Worm (Caenorhabditis elegans) whole organism, mixed stage, embryonic: ENCODE measurements around the gene M7.7.
A peak's percentile ranks its signal among the peaks of the same experiment; 100 is the strongest.

Source experiments
- M03D4.4 ChIP-seq: sonication (generic microtip); optimal IDR thresholded peaks from 2 replicates; lab custom pipeline; 2017; ENCODE audit warnings: mild to moderate bottlenecking, missing genetic modification characterization, missing compliant biosample characterization
- bed-3 ChIP-seq: fragments of 200-800 bp; sonication (Bioruptor generic); optimal IDR thresholded peaks from 3 replicates; lab custom pipeline; 2018; ENCODE audit warnings: mild to moderate bottlenecking, missing genetic modification characterization, moderate library complexity, missing compliant biosample characterization
- blmp-1 ChIP-seq: fragments of 150-350 bp; optimal IDR thresholded peaks from 2 replicates; lab custom pipeline; 2014; ENCODE audit warnings: missing biosample characterization, missing genetic modification characterization
- ceh-39 ChIP-seq: fragments of 150-350 bp; optimal IDR thresholded peaks from 2 replicates; lab custom pipeline; 2014; ENCODE audit warnings: missing biosample characterization, missing genetic modification characterization
- ceh-43 ChIP-seq: fragments of 200-800 bp; sonication (Bioruptor generic); optimal IDR thresholded peaks from 2 replicates; lab custom pipeline; 2018; ENCODE audit warnings: mild to moderate bottlenecking, missing genetic modification characterization, moderate library complexity, missing compliant biosample characterization
- ceh-83 ChIP-seq: fragments of 200-800 bp; sonication (Bioruptor generic); optimal IDR thresholded peaks from 2 replicates; lab custom pipeline; 2018; ENCODE audit warnings: mild to moderate bottlenecking, missing genetic modification characterization, missing compliant biosample characterization
- ces-1 ChIP-seq: fragments of 150-350 bp; optimal IDR thresholded peaks from 2 replicates; lab custom pipeline; 2014; ENCODE audit warnings: missing biosample characterization, missing genetic modification reagents, missing genetic modification characterization
- cnd-1 ChIP-seq: fragments of 200-800 bp; sonication (Bioruptor generic); optimal IDR thresholded peaks from 2 replicates; lab custom pipeline; 2018; ENCODE audit warnings: mild to moderate bottlenecking, missing genetic modification characterization, missing compliant biosample characterization
- drap-1 ChIP-seq: fragments of 200-800 bp; sonication (Bioruptor generic); optimal IDR thresholded peaks from 3 replicates; lab custom pipeline; 2018; ENCODE audit warnings: mild to moderate bottlenecking, missing genetic modification characterization, missing compliant biosample characterization
- elt-1 ChIP-seq: sonication (generic microtip); optimal IDR thresholded peaks from 2 replicates; lab custom pipeline; 2017; ENCODE audit warnings: missing genetic modification characterization, mild to moderate bottlenecking, missing compliant biosample characterization, antibody characterized with exemption, moderate library complexity, borderline replicate concordance; ENCODE audit not compliant: insufficient read depth
- elt-3 ChIP-seq: fragments of 150-350 bp; optimal IDR thresholded peaks from 2 replicates; lab custom pipeline; 2014; ENCODE audit warnings: missing biosample characterization, missing genetic modification characterization
- flh-1 ChIP-seq: fragments of 200-800 bp; sonication (Bioruptor generic); optimal IDR thresholded peaks from 2 replicates; lab custom pipeline; 2018; ENCODE audit warnings: mild to moderate bottlenecking, missing genetic modification characterization, moderate library complexity, missing compliant biosample characterization
- ham-2 ChIP-seq: fragments of 200-800 bp; sonication (Bioruptor generic); optimal IDR thresholded peaks from 2 replicates; lab custom pipeline; 2018; ENCODE audit warnings: mild to moderate bottlenecking, missing genetic modification characterization, missing compliant biosample characterization
- hlh-1 ChIP-seq: fragments of 150-350 bp; optimal IDR thresholded peaks from 2 replicates; lab custom pipeline; 2014; ENCODE audit warnings: missing biosample characterization, missing genetic modification reagents, missing genetic modification characterization
- lin-13 ChIP-seq: fragments of 150-350 bp; optimal IDR thresholded peaks from 2 replicates; lab custom pipeline; 2014; ENCODE audit warnings: missing biosample characterization, missing genetic modification characterization
- lin-32 ChIP-seq: fragments of 200-800 bp; sonication (Bioruptor generic); optimal IDR thresholded peaks from 2 replicates; lab custom pipeline; 2018; ENCODE audit warnings: mild to moderate bottlenecking, missing genetic modification characterization, missing compliant biosample characterization
- lsy-2 ChIP-seq: fragments of 150-350 bp; optimal IDR thresholded peaks from 2 replicates; lab custom pipeline; 2014; ENCODE audit warnings: missing biosample characterization, missing genetic modification characterization
- mab-5 ChIP-seq: fragments of 150-350 bp; optimal IDR thresholded peaks from 2 replicates; lab custom pipeline; 2014; ENCODE audit warnings: missing biosample characterization, missing genetic modification characterization
- mep-1 ChIP-seq: fragments of 150-350 bp; optimal IDR thresholded peaks from 2 replicates; lab custom pipeline; 2017; ENCODE audit warnings: missing biosample characterization, missing genetic modification reagents, missing genetic modification characterization, inconsistent platforms
- mls-2 ChIP-seq: sonication (generic microtip); optimal IDR thresholded peaks from 2 replicates; lab custom pipeline; 2016; ENCODE audit warnings: mild to moderate bottlenecking, missing genetic modification characterization, moderate library complexity, missing compliant biosample characterization
- nhr-12 ChIP-seq: fragments of 150-350 bp; optimal IDR thresholded peaks from 2 replicates; lab custom pipeline; 2014; ENCODE audit warnings: missing biosample characterization, missing genetic modification characterization
- nhr-2 ChIP-seq: fragments of 150-350 bp; optimal IDR thresholded peaks from 2 replicates; lab custom pipeline; 2014; ENCODE audit warnings: missing biosample characterization, missing genetic modification characterization
- nhr-237 ChIP-seq: fragments of 150-350 bp; optimal IDR thresholded peaks from 2 replicates; lab custom pipeline; 2014; ENCODE audit warnings: missing biosample characterization, missing genetic modification characterization
- nhr-28 ChIP-seq: fragments of 150-350 bp; optimal IDR thresholded peaks from 2 replicates; lab custom pipeline; 2014; ENCODE audit warnings: missing biosample characterization, missing genetic modification characterization
- nhr-76 ChIP-seq: sonication (generic microtip); optimal IDR thresholded peaks from 2 replicates; lab custom pipeline; 2017; ENCODE audit warnings: missing biosample characterization, missing genetic modification characterization
- pha-4 ChIP-seq: fragments of 150-350 bp; optimal IDR thresholded peaks from 2 replicates; lab custom pipeline; 2018; ENCODE audit warnings: missing biosample characterization, missing genetic modification reagents, missing genetic modification characterization
- sem-2 ChIP-seq: fragments of 200-800 bp; sonication (Bioruptor generic); optimal IDR thresholded peaks from 2 replicates; lab custom pipeline; 2018; ENCODE audit warnings: mild to moderate bottlenecking, missing genetic modification characterization, missing compliant biosample characterization
- sptf-1 ChIP-seq: sonication (generic microtip); optimal IDR thresholded peaks from 2 replicates; lab custom pipeline; 2017; ENCODE audit warnings: mild to moderate bottlenecking, missing genetic modification characterization, moderate library complexity, missing compliant biosample characterization
- unc-120 ChIP-seq: sonication (generic microtip); optimal IDR thresholded peaks from 2 replicates; lab custom pipeline; 2017; ENCODE audit warnings: missing genetic modification characterization, missing compliant biosample characterization; ENCODE audit not compliant: poor library complexity, severe bottlenecking
- unc-39 ChIP-seq: fragments of 150-350 bp; optimal IDR thresholded peaks from 2 replicates; lab custom pipeline; 2014; ENCODE audit warnings: missing biosample characterization, missing genetic modification characterization
- unc-62 ChIP-seq: fragments of 150-350 bp; optimal IDR thresholded peaks from 2 replicates; lab custom pipeline; 2014; ENCODE audit warnings: missing biosample characterization, missing genetic modification reagents, missing genetic modification characterization
- zip-8 ChIP-seq: fragments of 150-350 bp; optimal IDR thresholded peaks from 2 replicates; lab custom pipeline; 2014; ENCODE audit warnings: missing biosample characterization, missing genetic modification characterization
- ztf-11 ChIP-seq: fragments of 150-350 bp; optimal IDR thresholded peaks from 2 replicates; lab custom pipeline; 2014; ENCODE audit warnings: missing biosample characterization, missing genetic modification characterization

M7.7 gene

ce11 chrIV:11080823-11081285 is 8.8 kb upstream of the M7.7 start, which contains the start of gene atg-7:
Gene atg-7, minus strand, starts transcription at chrIV:11081055.
- TF ChIP-seq mep-1 (tag; lab: Kevin White, UChicago) (no peak), ces-1 (peak; percentile 14), ztf-11 (tag; lab: Kevin White, UChicago) (no peak)

DNA sequence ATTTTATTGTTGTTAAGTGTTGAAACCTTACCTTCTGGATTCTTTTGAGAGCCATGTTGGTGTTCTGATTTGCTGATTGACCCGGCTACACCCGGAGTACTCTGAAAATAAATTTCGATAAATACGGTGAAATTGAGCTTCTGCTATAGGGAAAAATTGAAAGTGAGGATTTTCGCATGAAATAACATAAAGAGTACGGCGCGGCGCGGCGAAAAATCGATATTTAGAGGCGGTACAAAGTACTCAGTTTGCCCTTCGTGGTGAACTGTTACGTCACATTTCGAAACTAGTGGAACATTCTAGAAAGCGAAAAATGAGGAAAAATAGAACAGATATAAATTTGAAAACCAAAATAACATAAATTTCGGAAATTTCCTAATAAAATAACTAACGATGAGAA is 7.5 kb upstream of the M7.7 start, which contains the start of gene let-70:
Gene let-70, minus strand, starts transcription at position 101 of the 400 bp plus-strand sequence.
- TF ChIP-seq sptf-1 (tag; lab: Kevin White, UChicago) (no peak), lsy-2 (tag; lab: Kevin White, UChicago) (no peak), nhr-76 (no peak), lin-13 (no peak), sem-2 (GFP tag; lab: Kevin White, UChicago) (no peak), zip-8 (tag; lab: Kevin White, UChicago) (peak; percentile 14), ces-1 (no peak), mab-5 (tag; lab: Kevin White, UChicago) (no peak), lin-32 (no peak)
- TF ChIP-seq, all 35 proteins: peak for 1

ce11 chrIV:11082789-11083235 is 6.8 kb upstream of the M7.7 start:
- TF ChIP-seq zip-8 (tag; lab: Kevin White, UChicago) (no peak), drap-1 (peak; percentile 72), nhr-2 (tag; lab: Kevin White, UChicago) (no peak), lsy-2 (tag; lab: Kevin White, UChicago) (peak; percentile 81), unc-120 (tag; lab: Kevin White, UChicago) (peak; percentile 67), ham-2 (GFP tag; lab: Kevin White, UChicago) (peak; percentile 85), lin-13 (peak; percentile 37), nhr-76 (no peak), mep-1 (tag; lab: Kevin White, UChicago) (peak; percentile 82), flh-1 (no peak), ceh-83 (no peak), blmp-1 (tag; lab: Kevin White, UChicago) (peak; percentile 54), elt-3 (peak; percentile 13), bed-3 (GFP tag; lab: Kevin White, UChicago) (no peak), ceh-43 (GFP tag; lab: Kevin White, UChicago) (no peak), pha-4 (tag; lab: Kevin White, UChicago) (peak; percentile 83), mls-2 (tag; lab: Kevin White, UChicago) (peak; percentile 60), ztf-11 (tag; lab: Kevin White, UChicago) (peak; percentile 69), nhr-237 (peak; percentile 88), hlh-1 (tag; lab: Kevin White, UChicago) (peak; percentile 46), elt-1 (tag; lab: Kevin White, UChicago) (no peak), M03D4.4 (tag; lab: Kevin White, UChicago) (peak; percentile 32), sptf-1 (tag; lab: Kevin White, UChicago) (peak; percentile 56), nhr-12 (tag; lab: Kevin White, UChicago) (no peak), mab-5 (tag; lab: Kevin White, UChicago) (no peak), ces-1 (peak; percentile 95), unc-39 (no peak), sem-2 (GFP tag; lab: Kevin White, UChicago) (no peak), ceh-39 (tag; lab: Kevin White, UChicago) (no peak), nhr-28 (tag; lab: Kevin White, UChicago) (no peak), cnd-1 (tag; lab: Kevin White, UChicago) (peak; percentile 5), unc-62 (GFP tag; lab: Kevin White, UChicago) (peak; percentile 90)

DNA sequence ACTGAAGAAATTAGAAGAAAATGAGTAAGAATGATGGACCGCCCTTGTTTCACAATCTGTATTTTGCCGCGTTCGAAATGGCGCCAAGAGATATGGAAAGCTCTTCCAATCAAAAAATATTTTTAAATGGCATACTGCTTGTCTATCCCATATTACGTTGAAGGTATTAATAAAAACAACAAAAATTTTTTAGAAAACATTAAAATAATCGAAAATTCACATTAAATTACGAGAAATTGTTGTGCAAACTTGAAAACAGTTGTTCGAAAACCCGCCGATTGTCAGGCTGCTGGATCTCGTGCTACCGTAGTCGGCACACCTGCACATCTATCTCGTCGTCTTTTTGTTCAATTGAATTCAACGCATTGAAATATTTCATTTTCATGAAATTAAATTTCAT is 6.0 kb upstream of the M7.7 start, which contains the start of gene klc-1:
Gene klc-1, plus strand, starts transcription at position 127 of the 400 bp plus-strand sequence.
- no peak for TF ChIP-seq M03D4.4 (tag; lab: Kevin White, UChicago)
- TF ChIP-seq lsy-2 (tag; lab: Kevin White, UChicago) = peak; percentile 62
